Fruit fly (Drosophila melanogaster) whole organism, embryonic: ENCODE results near the gene CG2854.

Experiments
- Abd-B ChIP-seq: fragments of 200-800 bp; sonication (Bioruptor generic); optimal IDR thresholded peaks from 2 replicates; lab custom pipeline; 2018; ENCODE audit warnings: missing biosample characterization, mild to moderate bottlenecking, missing genetic modification characterization, moderate library complexity
- CG10543 ChIP-seq: fragments of 200-800 bp; sonication (Bioruptor generic); optimal IDR thresholded peaks from 3 replicates; lab custom pipeline; 2017; ENCODE audit warnings: missing biosample characterization, mild to moderate bottlenecking, missing genetic modification characterization, moderate library complexity
- CG11247 ChIP-seq: fragments of 200-800 bp; sonication (Bioruptor generic); IDR thresholded peaks from 2 replicates; pipeline ENCODE4 v1.3.6; 2022; ENCODE audit warnings: missing biosample characterization, missing genetic modification characterization
- CG1233 ChIP-seq: fragments of 200-800 bp; sonication (Bioruptor generic); optimal IDR thresholded peaks from 4 replicates; lab custom pipeline; 2018; ENCODE audit warnings: missing biosample characterization, mild to moderate bottlenecking, missing genetic modification characterization
- CG13775 ChIP-seq: fragments of 200-800 bp; sonication (Bioruptor generic); optimal IDR thresholded peaks from 3 replicates; lab custom pipeline; 2017; ENCODE audit warnings: missing biosample characterization, mild to moderate bottlenecking, missing genetic modification characterization
- CG15696 ChIP-seq: fragments of 200-800 bp; sonication (Bioruptor generic); optimal IDR thresholded peaks from 2 replicates; lab custom pipeline; 2019; ENCODE audit warnings: missing biosample characterization, mild to moderate bottlenecking, missing genetic modification characterization, moderate library complexity
- CG16815 ChIP-seq: fragments of 200-800 bp; sonication (Bioruptor generic); optimal IDR thresholded peaks from 3 replicates; lab custom pipeline; 2017; ENCODE audit warnings: missing biosample characterization, mild to moderate bottlenecking, missing genetic modification characterization
- CG17829 ChIP-seq: fragments of 200-800 bp; optimal IDR thresholded peaks from 2 replicates; lab custom pipeline; 2019; ENCODE audit warnings: missing biosample characterization, mild to moderate bottlenecking, missing genetic modification characterization, moderate library complexity
- CG1792 ChIP-seq: fragments of 200-800 bp; sonication (Bioruptor generic); optimal IDR thresholded peaks from 2 replicates; lab custom pipeline; 2016; ENCODE audit warnings: missing biosample characterization, missing genetic modification characterization
- CG2120 ChIP-seq: fragments of 200-800 bp; sonication (Bioruptor generic); optimal IDR thresholded peaks from 3 replicates; lab custom pipeline; 2016; ENCODE audit warnings: missing biosample characterization, missing genetic modification characterization
- CG2202 ChIP-seq: fragments of 200-800 bp; sonication (Bioruptor generic); optimal IDR thresholded peaks from 2 replicates; lab custom pipeline; 2018; ENCODE audit warnings: missing biosample characterization, mild to moderate bottlenecking, missing genetic modification characterization
- CG3407 ChIP-seq: fragments of 200-800 bp; sonication (Bioruptor generic); optimal IDR thresholded peaks from 2 replicates; lab custom pipeline; 2018; ENCODE audit warnings: missing biosample characterization, mild to moderate bottlenecking, missing genetic modification characterization
- CG4730 ChIP-seq: fragments of 200-800 bp; sonication (Bioruptor generic); IDR thresholded peaks from 2 replicates; pipeline ENCODE4 v1.3.6; 2022; ENCODE audit warnings: missing biosample characterization, missing genetic modification characterization
- CG5953 ChIP-seq: fragments of 200-800 bp; sonication (Bioruptor generic); IDR thresholded peaks from 2 replicates; pipeline ENCODE4 v1.3.6; 2022; ENCODE audit warnings: missing biosample characterization, missing genetic modification characterization
- CG6683 ChIP-seq: fragments of 200-800 bp; sonication (Bioruptor generic); optimal IDR thresholded peaks from 2 replicates; lab custom pipeline; 2017; ENCODE audit warnings: missing biosample characterization, mild to moderate bottlenecking, missing genetic modification characterization, missing genetic modification reagents
- CG6765 ChIP-seq: fragments of 200-800 bp; sonication (Bioruptor generic); optimal IDR thresholded peaks from 3 replicates; lab custom pipeline; 2017; ENCODE audit warnings: missing biosample characterization, mild to moderate bottlenecking, missing genetic modification characterization
- CG7839 ChIP-seq: fragments of 200-800 bp; sonication (Bioruptor generic); optimal IDR thresholded peaks from 3 replicates; lab custom pipeline; 2018; ENCODE audit warnings: missing biosample characterization, mild to moderate bottlenecking, missing genetic modification characterization, moderate library complexity
- CG8388 ChIP-seq: fragments of 200-800 bp; sonication (Bioruptor generic); optimal IDR thresholded peaks from 2 replicates; lab custom pipeline; 2019; ENCODE audit warnings: missing biosample characterization, mild to moderate bottlenecking, missing genetic modification characterization, moderate library complexity
- CHES-1-like ChIP-seq: fragments of 200-800 bp; sonication (Bioruptor generic); optimal IDR thresholded peaks from 2 replicates; lab custom pipeline; 2016; ENCODE audit warnings: missing biosample characterization, missing genetic modification characterization
- CrebB ChIP-seq: fragments of 200-800 bp; sonication (Bioruptor generic); optimal IDR thresholded peaks from 3 replicates; lab custom pipeline; 2018; ENCODE audit warnings: missing biosample characterization, mild to moderate bottlenecking, missing genetic modification characterization
- Hr3 ChIP-seq: fragments of 200-800 bp; sonication (Bioruptor generic); optimal IDR thresholded peaks from 3 replicates; lab custom pipeline; 2016; ENCODE audit warnings: missing biosample characterization, missing genetic modification characterization
- Hr39 ChIP-seq: fragments of >200 bp; optimal IDR thresholded peaks from 2 replicates; lab custom pipeline; 2017
- Hsf ChIP-seq: fragments of 200-800 bp; sonication (Bioruptor generic); optimal IDR thresholded peaks from 3 replicates; lab custom pipeline; 2016; ENCODE audit warnings: missing biosample characterization, missing genetic modification characterization
- Lim3 ChIP-seq: fragments of 200-800 bp; sonication (Bioruptor generic); IDR thresholded peaks from 2 replicates; pipeline ENCODE4 v1.3.6; 2022; ENCODE audit warnings: missing biosample characterization, missing genetic modification characterization
- Max ChIP-seq: fragments of 200-800 bp; sonication (Bioruptor generic); optimal IDR thresholded peaks from 2 replicates; lab custom pipeline; 2016; ENCODE audit warnings: missing biosample characterization, mild to moderate bottlenecking, missing genetic modification characterization
- Meics ChIP-seq: fragments of 200-800 bp; sonication (Bioruptor generic); optimal IDR thresholded peaks from 2 replicates; lab custom pipeline; 2017; ENCODE audit warnings: missing biosample characterization, mild to moderate bottlenecking, missing genetic modification characterization
- NC2α ChIP-seq: fragments of 200-800 bp; sonication (Bioruptor generic); optimal IDR thresholded peaks from 2 replicates; lab custom pipeline; 2016; ENCODE audit warnings: missing biosample characterization, missing genetic modification characterization
- NfI ChIP-seq: fragments of 200-800 bp; sonication (Bioruptor generic); optimal IDR thresholded peaks from 3 replicates; lab custom pipeline; 2018; ENCODE audit warnings: missing biosample characterization, mild to moderate bottlenecking, missing genetic modification characterization, moderate library complexity
- Oaz ChIP-seq: fragments of 200-800 bp; sonication (Bioruptor generic); IDR thresholded peaks from 2 replicates; pipeline ENCODE4 v1.3.6; 2022; ENCODE audit warnings: missing biosample characterization, missing genetic modification characterization
- Opbp ChIP-seq: fragments of 200-800 bp; sonication (Bioruptor generic); IDR thresholded peaks from 3 replicates; pipeline ENCODE4 v1.3.6; 2022; ENCODE audit warnings: missing biosample characterization, missing genetic modification characterization; ENCODE audit not compliant: partially characterized antibody
- Poxn ChIP-seq: fragments of 200-800 bp; sonication (Bioruptor generic); IDR thresholded peaks from 2 replicates; pipeline ENCODE4 v1.3.6; 2022; ENCODE audit warnings: missing biosample characterization, missing genetic modification characterization
- Side ChIP-seq: fragments of 200-800 bp; sonication (Bioruptor generic); optimal IDR thresholded peaks from 2 replicates; lab custom pipeline; 2016; ENCODE audit warnings: missing biosample characterization, missing genetic modification characterization
- abd-A ChIP-seq: fragments of 200-800 bp; sonication (Bioruptor generic); optimal IDR thresholded peaks from 3 replicates; lab custom pipeline; 2019; ENCODE audit warnings: missing biosample characterization, mild to moderate bottlenecking, missing genetic modification characterization, moderate library complexity
- ase ChIP-seq: fragments of 200-800 bp; sonication (Bioruptor generic); IDR thresholded peaks from 3 replicates; pipeline ENCODE4 v1.3.6; 2022; ENCODE audit warnings: missing biosample characterization, missing genetic modification characterization
- bab2 ChIP-seq: fragments of 200-800 bp; sonication (Bioruptor generic); optimal IDR thresholded peaks from 2 replicates; lab custom pipeline; 2016; ENCODE audit warnings: missing biosample characterization, missing genetic modification characterization
- br ChIP-seq: fragments of >200 bp; optimal IDR thresholded peaks from 2 replicates; lab custom pipeline; 2017
- cas ChIP-seq: fragments of 200-800 bp; sonication (Bioruptor generic); IDR thresholded peaks from 2 replicates; pipeline ENCODE4 v1.3.6; 2022; ENCODE audit warnings: missing biosample characterization, missing genetic modification characterization
- caup ChIP-seq: fragments of 200-800 bp; sonication (Bioruptor generic); optimal IDR thresholded peaks from 3 replicates; lab custom pipeline; 2017; ENCODE audit warnings: missing biosample characterization, mild to moderate bottlenecking, missing genetic modification characterization, moderate library complexity; ENCODE audit not compliant: severe bottlenecking
- ewg ChIP-seq: fragments of 200-800 bp; sonication (Bioruptor generic); optimal IDR thresholded peaks from 3 replicates; lab custom pipeline; 2017; ENCODE audit warnings: mild to moderate bottlenecking, missing biosample characterization, missing genetic modification reagents, missing genetic modification characterization
- fru ChIP-seq: fragments of >200 bp; optimal IDR thresholded peaks from 2 replicates; lab custom pipeline; 2017
- hbn ChIP-seq: fragments of 200-800 bp; sonication (Bioruptor generic); IDR thresholded peaks from 2 replicates; pipeline ENCODE4 v1.3.6; 2022; ENCODE audit warnings: missing biosample characterization, missing genetic modification characterization; ENCODE audit not compliant: partially characterized antibody
- insv ChIP-seq, 2 experiments: fragments of 200-800 bp; sonication (Bioruptor generic); optimal IDR thresholded peaks; 3 replicates each; lab custom pipeline; 2016 to 2018; ENCODE audit warnings: missing biosample characterization in 2 of 2, missing genetic modification characterization in 2 of 2
- jing ChIP-seq: fragments of 200-800 bp; sonication (Bioruptor generic); optimal IDR thresholded peaks from 2 replicates; lab custom pipeline; 2018; ENCODE audit warnings: missing biosample characterization, mild to moderate bottlenecking, missing genetic modification characterization
- lov ChIP-seq, 2 experiments: fragments of 200-800 bp in 1 of 2; fragments of >200 bp in 1 of 2; sonication (Bioruptor generic) in 1 of 2; IDR thresholded peaks in 1 of 2; optimal IDR thresholded peaks in 1 of 2; 2 replicates in 1 of 2; 3 replicates in 1 of 2; pipeline versions ENCODE4 v1.3.6 to Lab custom; 2017 to 2022; ENCODE audit warnings: missing biosample characterization in 1 of 2, missing genetic modification characterization in 1 of 2
- luna ChIP-seq: fragments of 200-800 bp; sonication (Bioruptor generic); optimal IDR thresholded peaks from 2 replicates; lab custom pipeline; 2016; ENCODE audit warnings: missing biosample characterization, missing genetic modification characterization
- onecut ChIP-seq: fragments of 200-800 bp; sonication (Bioruptor generic); IDR thresholded peaks from 2 replicates; pipeline ENCODE4 v1.3.6; 2022; ENCODE audit warnings: missing biosample characterization, missing genetic modification characterization
- prd ChIP-seq, 3 experiments: fragments of >200 bp in 2 of 3; fragments of 200-800 bp in 1 of 3; sonication (Bioruptor generic) in 1 of 3; optimal IDR thresholded peaks in 2 of 3; IDR thresholded peaks in 1 of 3; 2 replicates in 2 of 3; 3 replicates in 1 of 3; pipeline versions ENCODE4 v1.3.6 to Lab custom; 2017 to 2022; ENCODE audit warnings: missing biosample characterization in 1 of 3, missing genetic modification characterization in 1 of 3
- pros ChIP-seq: fragments of 200-800 bp; sonication (Bioruptor generic); optimal IDR thresholded peaks from 3 replicates; lab custom pipeline; 2019; ENCODE audit warnings: missing biosample characterization, mild to moderate bottlenecking, missing genetic modification characterization, moderate library complexity
- seq ChIP-seq: fragments of 200-800 bp; sonication (Bioruptor generic); IDR thresholded peaks from 2 replicates; pipeline ENCODE4 v1.3.6; 2022; ENCODE audit warnings: missing biosample characterization, missing genetic modification characterization
- sug ChIP-seq: fragments of 200-800 bp; optimal IDR thresholded peaks from 2 replicates; lab custom pipeline; 2019; ENCODE audit warnings: missing biosample characterization, mild to moderate bottlenecking, missing genetic modification characterization, moderate library complexity
- trh ChIP-seq: fragments of 200-800 bp; sonication (Bioruptor generic); optimal IDR thresholded peaks from 2 replicates; lab custom pipeline; 2016; ENCODE audit warnings: missing biosample characterization, missing genetic modification characterization
- zfh2 ChIP-seq: fragments of 200-800 bp; sonication (Bioruptor generic); optimal IDR thresholded peaks from 2 replicates; lab custom pipeline; 2016; ENCODE audit warnings: missing biosample characterization, missing genetic modification characterization

The CG2854 gene

DNA sequence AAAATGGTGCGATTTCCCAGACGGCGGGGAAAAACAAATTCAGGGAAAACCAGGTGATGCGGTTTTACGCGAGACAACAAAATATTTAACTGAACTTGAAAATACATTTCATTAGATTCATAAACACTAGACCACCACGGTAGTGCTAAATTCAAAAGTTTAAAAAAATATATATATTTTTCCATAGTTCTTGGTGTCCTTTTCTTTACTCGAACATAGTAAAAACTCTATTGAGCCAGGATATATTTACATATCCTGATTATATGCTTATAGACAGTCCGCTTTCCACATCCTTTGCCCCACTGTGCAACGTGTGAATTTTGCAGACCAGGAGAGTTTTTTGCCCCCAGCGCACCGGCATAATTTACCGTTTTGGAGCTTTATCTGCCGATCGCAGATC lies 38.5 kb downstream of the CG2854 start (continued):
- TF ChIP-seq fru (no peak), CG1233 (GFP tag; lab: Kevin White, UChicago) (no peak), lov (optimal IDR thresholded peaks at IDR 0.05; lab: Kevin White, UChicago) (no peak), lov (GFP tag; IDR thresholded peaks at IDR 0.05; lab: Robert Waterston, UW) (no peak), CG8388 (GFP tag; lab: Kevin White, UChicago) (no peak), Meics (no peak), insv (GFP tag; optimal IDR thresholded peaks at IDR 0.05; lab: Kevin White, UChicago) (no peak), Hr39 (no peak), zfh2 (GFP tag; lab: Kevin White, UChicago) (no peak), onecut (GFP tag; lab: Robert Waterston, UW) (no peak), CG2202 (tag; lab: Kevin White, UChicago) (no peak), br (lab: Kevin White, UChicago) (no peak), Side (no peak), seq (no peak), CG3407 (GFP tag; lab: Kevin White, UChicago) (no peak), ase (GFP tag; lab: Robert Waterston, UW) (no peak), jing (GFP tag; lab: Kevin White, UChicago) (no peak), CG7839 (peak; percentile 33), NC2α (no peak), CG2120 (GFP tag; lab: Kevin White, UChicago) (no peak), ewg (GFP tag; lab: Kevin White, UChicago) (no peak), CG6765 (GFP tag; lab: Kevin White, UChicago) (no peak), Poxn (GFP tag; lab: Robert Waterston, UW) (no peak), CG10543 (GFP tag; lab: Kevin White, UChicago) (no peak), trh (GFP tag; lab: Kevin White, UChicago) (no peak), Hsf (GFP tag; lab: Kevin White, UChicago) (no peak), CG16815 (GFP tag; lab: Kevin White, UChicago) (no peak), CG1792 (GFP tag; lab: Kevin White, UChicago) (no peak), CG4730 (no peak), cas (GFP tag; lab: Robert Waterston, UW) (no peak), luna (GFP tag; lab: Kevin White, UChicago) (no peak), CrebB (tag; lab: Kevin White, UChicago) (no peak), sug (tag; lab: Kevin White, UChicago) (no peak), CG15696 (tag; lab: Kevin White, UChicago) (no peak), CG5953 (no peak), pros (GFP tag; lab: Kevin White, UChicago) (no peak), Abd-B (GFP tag; lab: Kevin White, UChicago) (no peak), abd-A (tag; lab: Kevin White, UChicago) (no peak), Max (GFP tag; lab: Kevin White, UChicago) (no peak), Opbp (GFP tag; lab: Robert Waterston, UW) (no peak), bab2 (GFP tag; lab: Kevin White, UChicago) (no peak), CG13775 (GFP tag; lab: Kevin White, UChicago) (no peak), CHES-1-like (GFP tag; lab: Kevin White, UChicago) (no peak), CG11247 (no peak), NfI (GFP tag; lab: Kevin White, UChicago) (no peak), Hr3 (no peak), CG17829 (peak; percentile 7), Lim3 (no peak), CG6683 (no peak), hbn (no peak), Oaz (no peak), caup (GFP tag; lab: Kevin White, UChicago) (no peak), prd (optimal IDR thresholded peaks at IDR 0.05; lab: Kevin White, UChicago) (no peak), prd (GFP tag; IDR thresholded peaks at IDR 0.05; lab: Robert Waterston, UW) (peak; percentile 47; the same call in 1 of the 3 replicates)
